Fruit fly (Drosophila melanogaster): ENCODE results near the gene pie.

dm6 chr2L:10408122-10408576 lies 14.4 kb downstream of the pie start, which contains the start of the genes Ip259 and RpS27A:
- TF ChIP-seq eyg (GFP tag; optimal IDR thresholded peaks at IDR 0.05) (peak; percentile 41), mirr (GFP tag; optimal IDR thresholded peaks at IDR 0.05) (peak; percentile 79), gt (GFP tag; IDR thresholded peaks at IDR 0.05) (no peak), CG7963 (GFP tag; IDR thresholded peaks at IDR 0.05; ENCODE audit: partially characterized antibody) (no peak), CG11696 (GFP tag; IDR thresholded peaks at IDR 0.05) (no peak), CG12391 (tag; optimal IDR thresholded peaks at IDR 0.05) (peak; percentile 68)
